Fruit fly (Drosophila melanogaster): ENCODE measurements around the gene CG5653.

Gene CG5653

dm6 chr3L:8966324-8967011 is at the start of gene CG5653, which contains the start of gene CG5021:
Gene CG5653 (minus strand): TSS chr3L:8966374.
Gene CG5021 (plus strand): TSS chr3L:8966829.
- TF ChIP-seq CG8301 (tag; optimal IDR thresholded peaks at IDR 0.05) (no peak), gl (tag; optimal IDR thresholded peaks at IDR 0.05) (peak; percentile 3), D1 (tag; optimal IDR thresholded peaks at IDR 0.05) (no peak)

- TF ChIP-seq CG9948 (tag; optimal IDR thresholded peaks at IDR 0.05) (no peak), CG4496 (GFP tag; IDR thresholded peaks at IDR 0.05) (no peak), CG10348 (GFP tag; IDR thresholded peaks at IDR 0.05) (no peak), CG32121 (GFP tag; IDR thresholded peaks at IDR 0.05) (no peak), CG17806 (tag; optimal IDR thresholded peaks at IDR 0.05) (no peak), CG12605 (GFP tag; IDR thresholded peaks at IDR 0.05) (no peak), CG8159 (tag; optimal IDR thresholded peaks at IDR 0.05) (no peak), CG13204 (GFP tag; optimal IDR thresholded peaks at IDR 0.05) (no peak)
Measured at dm6 chr3L:9013745-9014144, 47.6 kb upstream of the CG5653 start.

dm6 chr3L:9011485-9012389 is 45.6 kb upstream of the CG5653 start:
- no peak for TF ChIP-seq CG17806 (tag; optimal IDR thresholded peaks at IDR 0.05)
- no peak for TF ChIP-seq gl (tag; optimal IDR thresholded peaks at IDR 0.05)
- no peak for TF ChIP-seq CG13204 (GFP tag; optimal IDR thresholded peaks at IDR 0.05)
- TF ChIP-seq CG8301 (tag; optimal IDR thresholded peaks at IDR 0.05), result no peak
- no peak for TF ChIP-seq CG9948 (tag; optimal IDR thresholded peaks at IDR 0.05)
- peak; percentile 1 for TF ChIP-seq CG15710 (tag; optimal IDR thresholded peaks at IDR 0.05)
- peak; percentile 37 for TF ChIP-seq CG8159 (tag; optimal IDR thresholded peaks at IDR 0.05)
- no peak for TF ChIP-seq CG4496 (GFP tag; IDR thresholded peaks at IDR 0.05)
- no peak for TF ChIP-seq fd96Ca (GFP tag; IDR thresholded peaks at IDR 0.05)
- no peak for TF ChIP-seq CG10348 (GFP tag; IDR thresholded peaks at IDR 0.05)

- TF ChIP-seq CG13204 (GFP tag; optimal IDR thresholded peaks at IDR 0.05) (no peak), Ets98B (GFP tag; IDR thresholded peaks at IDR 0.05) (no peak), D1 (tag; optimal IDR thresholded peaks at IDR 0.05) (no peak), fd96Ca (GFP tag; IDR thresholded peaks at IDR 0.05) (no peak), CG9948 (tag; optimal IDR thresholded peaks at IDR 0.05) (no peak), rn (GFP tag; IDR thresholded peaks at IDR 0.05) (no peak), CG34367 (tag; optimal IDR thresholded peaks at IDR 0.05) (no peak), CG32121 (GFP tag; IDR thresholded peaks at IDR 0.05) (no peak), CG12605 (GFP tag; IDR thresholded peaks at IDR 0.05) (no peak), Pif1B (GFP tag; optimal IDR thresholded peaks at IDR 0.05) (no peak)
Measured at dm6 chr3L:9009738-9010137, 43.6 kb upstream of the CG5653 start, which contains the start of gene CG5194. Gene CG5194 (minus strand): TSS chr3L:9009838.

dm6 chr3L:9004788-9005246 is 38.6 kb upstream of the CG5653 start, which contains the start of gene Doc3:
Gene Doc3 (plus strand): TSS chr3L:9005196.
- TF ChIP-seq EcR (GFP tag; optimal IDR thresholded peaks at IDR 0.05) (peak; percentile 70), gl (tag; optimal IDR thresholded peaks at IDR 0.05) (peak; percentile 6), fd96Ca (GFP tag; IDR thresholded peaks at IDR 0.05) (no peak), CG12605 (GFP tag; IDR thresholded peaks at IDR 0.05) (no peak), CG4496 (GFP tag; IDR thresholded peaks at IDR 0.05) (0 out of 3 replicates have a peak, but pooled peaks have one; percentile 25), CG34367 (tag; optimal IDR thresholded peaks at IDR 0.05) (no peak), Pif1B (GFP tag; optimal IDR thresholded peaks at IDR 0.05) (no peak), Pif1A (GFP tag; optimal IDR thresholded peaks at IDR 0.05) (no peak), CG14655 (GFP tag; optimal IDR thresholded peaks at IDR 0.05) (no peak), CG13204 (GFP tag; optimal IDR thresholded peaks at IDR 0.05) (peak; percentile 38), Ets98B (GFP tag; IDR thresholded peaks at IDR 0.05) (0 out of 2 replicates have a peak, but pooled peaks have one; percentile 22), rn (GFP tag; IDR thresholded peaks at IDR 0.05) (no peak)

- TF ChIP-seq Snoo (tag; optimal IDR thresholded peaks at IDR 0.05), result no peak
Measured at dm6 chr3L:9003369-9003768, 37.2 kb upstream of the CG5653 start.

- TF ChIP-seq fd96Ca (GFP tag; IDR thresholded peaks at IDR 0.05), result no peak
- no peak for TF ChIP-seq Pif1A (GFP tag; optimal IDR thresholded peaks at IDR 0.05)
- TF ChIP-seq CG34367 (tag; optimal IDR thresholded peaks at IDR 0.05), result no peak
- no peak for TF ChIP-seq CG12605 (GFP tag; IDR thresholded peaks at IDR 0.05)
- TF ChIP-seq D1 (tag; optimal IDR thresholded peaks at IDR 0.05), result no peak
- no peak for TF ChIP-seq EcR (GFP tag; optimal IDR thresholded peaks at IDR 0.05)
Measured at dm6 chr3L:9002527-9002926, 36.4 kb upstream of the CG5653 start.
